Fruit fly (Drosophila melanogaster) whole organism, prepupa: Measurements from ENCODE around the gene Nepl15.

ENCODE experiments used
- CG8319 ChIP-seq: fragments of 200-800 bp; sonication (Bioruptor generic); optimal IDR thresholded peaks from 3 replicates; lab custom pipeline; 2016; ENCODE audit warnings: missing biosample characterization, missing genetic modification characterization
- Gug ChIP-seq: fragments of 200-800 bp; sonication (Bioruptor generic); IDR thresholded peaks from 2 replicates; pipeline ENCODE4 v1.3.6; 2022; ENCODE audit warnings: missing biosample characterization, missing genetic modification characterization

dm6 chr3R:22784674-22785316 is 18.8 kb upstream of the Nepl15 start:
- no peak for TF ChIP-seq CG8319 (GFP tag; lab: Kevin White, UChicago)
- no peak for TF ChIP-seq Gug (GFP tag; lab: Robert Waterston, UW)
